Worm (Caenorhabditis elegans) whole organism, L3 larva: ENCODE results near the gene Y105C5B.1.

Source experiments
- aly-2 ChIP-seq: fragments of 150-350 bp; optimal IDR thresholded peaks from 2 replicates; lab custom pipeline; 2014; ENCODE audit warnings: missing biosample characterization, missing genetic modification characterization
- ama-1 ChIP-seq: fragments of 150-350 bp; optimal IDR thresholded peaks from 2 replicates; lab custom pipeline; 2018
- ceh-16 ChIP-seq: sonication (generic microtip); optimal IDR thresholded peaks from 2 replicates; lab custom pipeline; 2017; ENCODE audit warnings: missing biosample characterization, missing genetic modification characterization
- ceh-82 ChIP-seq: fragments of 150-350 bp; optimal IDR thresholded peaks from 2 replicates; lab custom pipeline; 2014; ENCODE audit warnings: missing biosample characterization, missing genetic modification characterization
- ceh-9 ChIP-seq: sonication (generic microtip); optimal IDR thresholded peaks from 2 replicates; lab custom pipeline; 2018; ENCODE audit warnings: missing biosample characterization, missing genetic modification characterization
- daf-12 ChIP-seq: fragments of 150-350 bp; optimal IDR thresholded peaks from 2 replicates; lab custom pipeline; 2014; ENCODE audit warnings: missing biosample characterization, missing genetic modification reagents, missing genetic modification characterization
- egl-27 ChIP-seq: sonication (generic microtip); optimal IDR thresholded peaks from 4 replicates; lab custom pipeline; 2017; ENCODE audit warnings: missing biosample characterization, missing genetic modification reagents, missing genetic modification characterization
- egl-5 ChIP-seq: fragments of 150-350 bp; optimal IDR thresholded peaks from 2 replicates; lab custom pipeline; 2017; ENCODE audit warnings: missing biosample characterization, missing genetic modification reagents, missing genetic modification characterization, inconsistent platforms
- elt-1 ChIP-seq: fragments of 150-350 bp; optimal IDR thresholded peaks from 2 replicates; lab custom pipeline; 2014; ENCODE audit warnings: missing biosample characterization, missing genetic modification characterization
- elt-2 ChIP-seq: sonication (generic microtip); optimal IDR thresholded peaks from 2 replicates; lab custom pipeline; 2016; ENCODE audit warnings: missing genetic modification reagents, mild to moderate bottlenecking, missing genetic modification characterization, missing compliant biosample characterization
- elt-3 ChIP-seq, 3 experiments: fragments of 150-350 bp in 1 of 3; sonication (generic microtip) in 2 of 3; optimal IDR thresholded peaks; 2 replicates in 2 of 3; 4 replicates in 1 of 3; lab custom pipeline; 2014 to 2017; ENCODE audit warnings: missing biosample characterization in 3 of 3, missing genetic modification characterization in 3 of 3
- lin-15B ChIP-seq: fragments of 150-350 bp; optimal IDR thresholded peaks from 2 replicates; lab custom pipeline; 2014; ENCODE audit warnings: missing biosample characterization, missing genetic modification characterization
- lin-39 ChIP-seq: fragments of 150-350 bp; optimal IDR thresholded peaks from 2 replicates; lab custom pipeline; 2018; ENCODE audit warnings: missing biosample characterization, missing genetic modification reagents, missing genetic modification characterization
- lsy-12 ChIP-seq: sonication (generic microtip); optimal IDR thresholded peaks from 2 replicates; lab custom pipeline; 2016; ENCODE audit warnings: mild to moderate bottlenecking, missing genetic modification characterization, missing compliant biosample characterization
- mdl-1 ChIP-seq: fragments of 150-350 bp; optimal IDR thresholded peaks from 2 replicates; lab custom pipeline; 2014; ENCODE audit warnings: missing biosample characterization, missing genetic modification characterization
- mml-1 ChIP-seq: fragments of 150-350 bp; sonication (generic microtip); optimal IDR thresholded peaks from 3 replicates; lab custom pipeline; 2014; ENCODE audit warnings: missing biosample characterization, missing genetic modification characterization
- nfya-1 ChIP-seq: sonication (generic microtip); optimal IDR thresholded peaks from 2 replicates; lab custom pipeline; 2017; ENCODE audit warnings: missing genetic modification characterization, mild to moderate bottlenecking, missing compliant biosample characterization, antibody characterized with exemption, moderate library complexity; ENCODE audit not compliant: insufficient read depth
- nhr-12 ChIP-seq: fragments of 150-350 bp; optimal IDR thresholded peaks from 2 replicates; lab custom pipeline; 2014; ENCODE audit warnings: missing biosample characterization, missing genetic modification characterization
- nhr-23 ChIP-seq: fragments of 150-350 bp; optimal IDR thresholded peaks from 2 replicates; lab custom pipeline; 2014; ENCODE audit warnings: missing biosample characterization, missing genetic modification reagents, missing genetic modification characterization
- nhr-28 ChIP-seq: fragments of 150-350 bp; optimal IDR thresholded peaks from 2 replicates; lab custom pipeline; 2014; ENCODE audit warnings: missing biosample characterization, missing genetic modification characterization
- nhr-67 ChIP-seq: fragments of 150-350 bp; optimal IDR thresholded peaks from 2 replicates; lab custom pipeline; 2014; ENCODE audit warnings: missing biosample characterization, missing genetic modification characterization
- nhr-76 ChIP-seq: fragments of 150-350 bp; sonication (generic microtip); optimal IDR thresholded peaks from 5 replicates; lab custom pipeline; 2014; ENCODE audit warnings: missing biosample characterization, missing genetic modification characterization
- pha-4 ChIP-seq: fragments of 150-350 bp; optimal IDR thresholded peaks from 2 replicates; lab custom pipeline; 2014; ENCODE audit warnings: missing biosample characterization, missing genetic modification reagents, missing genetic modification characterization
- pqm-1 ChIP-seq: fragments of 150-350 bp; optimal IDR thresholded peaks from 2 replicates; lab custom pipeline; 2017; ENCODE audit warnings: missing biosample characterization, missing genetic modification characterization, inconsistent platforms
- snpc-4 ChIP-seq: fragments of 150-350 bp; optimal IDR thresholded peaks from 2 replicates; lab custom pipeline; 2014; ENCODE audit warnings: missing biosample characterization, missing genetic modification characterization
- unc-62 ChIP-seq: fragments of 150-350 bp; sonication (generic microtip); optimal IDR thresholded peaks from 4 replicates; lab custom pipeline; 2014; ENCODE audit warnings: missing biosample characterization, missing genetic modification reagents, missing genetic modification characterization
- zag-1 ChIP-seq: fragments of 150-350 bp; optimal IDR thresholded peaks from 2 replicates; lab custom pipeline; 2014; ENCODE audit warnings: missing biosample characterization, missing genetic modification characterization
- ztf-11 ChIP-seq: fragments of 150-350 bp; optimal IDR thresholded peaks from 2 replicates; lab custom pipeline; 2014; ENCODE audit warnings: missing biosample characterization, missing genetic modification characterization
- ztf-4 ChIP-seq: fragments of 150-350 bp; optimal IDR thresholded peaks from 2 replicates; lab custom pipeline; 2014; ENCODE audit warnings: missing biosample characterization, missing genetic modification characterization

Gene Y105C5B.1

ce11 chrIV:15850647-15851046 is 19.8 kb upstream of the Y105C5B.1 start:
- TF ChIP-seq nfya-1 (peak; percentile 58), zag-1 (tag; lab: Kevin White, UChicago) (no peak)

ce11 chrIV:15852875-15853793 is 17.3 kb upstream of the Y105C5B.1 start:
- TF ChIP-seq elt-1, result no peak
- peak; percentile 62 for TF ChIP-seq snpc-4
- TF ChIP-seq, all 47 proteins: peak for 1

ce11 chrIV:15853820-15854426 is 16.5 kb upstream of the Y105C5B.1 start:
- TF ChIP-seq lin-39 (tag; lab: Kevin White, UChicago) (no peak), elt-3 (tag; optimal IDR thresholded peaks at IDR 0.05; lab: Kevin White, UChicago) (no peak), nhr-23 (no peak), ztf-4 (tag; lab: Kevin White, UChicago) (no peak), pqm-1 (tag; lab: Kevin White, UChicago) (no peak), nhr-12 (tag; lab: Kevin White, UChicago) (no peak), nhr-67 (no peak)

DNA sequence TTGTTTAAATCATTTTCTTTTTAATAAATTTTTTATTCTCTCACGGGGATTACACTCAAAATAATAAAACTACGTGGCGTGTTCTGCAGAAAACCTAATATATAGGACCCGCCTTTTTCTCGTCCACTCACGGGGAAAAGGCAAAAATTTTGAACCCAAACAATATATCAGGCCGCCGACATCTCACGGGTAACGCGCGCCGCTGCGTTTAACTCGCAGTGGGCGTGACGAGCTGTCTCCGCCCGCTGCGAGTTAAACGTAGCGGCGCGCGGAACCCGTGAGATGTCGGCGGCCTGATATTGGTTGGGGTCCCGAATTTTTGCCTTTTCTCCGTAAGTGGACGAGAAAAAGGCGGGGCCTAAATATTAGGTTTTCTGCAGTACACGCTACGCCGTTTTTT is 9.0 kb upstream of the Y105C5B.1 start:
- TF ChIP-seq mml-1 (tag; lab: Kevin White, UChicago), result no peak
- no peak for TF ChIP-seq ztf-11 (tag; lab: Kevin White, UChicago)
- TF ChIP-seq daf-12 (tag; lab: Kevin White, UChicago), result no peak
- no peak for TF ChIP-seq lin-15B (tag; lab: Kevin White, UChicago)
- TF ChIP-seq pha-4 (tag; lab: Kevin White, UChicago), result no peak
- TF ChIP-seq egl-5 (tag; lab: Kevin White, UChicago), result no peak
- no peak for TF ChIP-seq nfya-1
- TF ChIP-seq ceh-9 (tag; lab: Kevin White, UChicago), result no peak
- no peak for TF ChIP-seq aly-2 (tag; lab: Kevin White, UChicago)

DNA sequence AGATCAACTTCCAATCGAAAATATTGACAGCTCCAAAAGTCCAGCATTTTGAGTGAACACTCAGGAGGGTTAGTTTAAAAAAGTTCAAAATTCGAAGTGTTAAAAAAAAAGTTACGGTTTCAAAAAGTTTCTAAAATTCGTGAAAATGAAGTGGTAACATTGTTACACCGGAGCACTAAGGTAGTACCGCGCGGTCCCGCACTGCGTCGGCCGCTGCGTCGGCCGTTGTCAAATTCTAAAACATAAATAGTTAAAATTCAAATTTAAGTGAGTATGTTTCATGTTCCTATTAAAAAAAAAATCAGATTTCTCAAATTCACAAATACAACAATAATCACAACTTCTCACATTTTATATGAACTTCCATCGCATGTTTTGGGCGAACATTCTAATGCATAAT is 2.2 kb upstream of the Y105C5B.1 start:
- TF ChIP-seq nhr-76 (tag; lab: Kevin White, UChicago) (no peak), elt-3 (tag; optimal IDR thresholded peaks at IDR 0.05; lab: Kevin White, UChicago) (no peak), elt-2 (no peak), mml-1 (tag; lab: Kevin White, UChicago) (no peak), lsy-12 (no peak)

- TF ChIP-seq nhr-28 (tag; lab: Kevin White, UChicago), result no peak
- TF ChIP-seq aly-2 (tag; lab: Kevin White, UChicago), result no peak
- no peak for TF ChIP-seq unc-62 (GFP tag; lab: Kevin White, UChicago)
- TF ChIP-seq egl-27 (tag; lab: Kevin White, UChicago), result no peak
- no peak for TF ChIP-seq elt-3 (tag; optimal IDR thresholded peaks at IDR 0.05; lab: Kevin White, UChicago)
- no peak for TF ChIP-seq mml-1 (tag; lab: Kevin White, UChicago)
- TF ChIP-seq ceh-82 (tag; lab: Kevin White, UChicago), result no peak
- no peak for TF ChIP-seq ceh-16
- no peak for TF ChIP-seq mdl-1 (tag; lab: Kevin White, UChicago)
- no peak for TF ChIP-seq snpc-4
These were observed 2.2 kb downstream of the Y105C5B.1 start, which contains the start of gene gcy-25 for ce11 chrIV:15872633-15873032. Gene gcy-25 (plus strand): TSS chrIV:15872933.

ce11 chrIV:15878262-15878661 is 7.8 kb downstream of the Y105C5B.1 start:
- TF ChIP-seq ama-1 (lab: Kevin White, UChicago) (no peak), nfya-1 (peak; percentile 70)
- TF ChIP-seq, all 47 proteins: peak for 1
